Worm (Caenorhabditis elegans) whole organism, L2 larva: ENCODE measurements around the gene srx-50.

Experiments used
- F13H6.1 ChIP-seq: sonication (generic microtip); optimal IDR thresholded peaks from 2 replicates; lab custom pipeline; 2016; ENCODE audit warnings: missing genetic modification characterization, missing compliant biosample characterization
- Y55F3AM.14 ChIP-seq: fragments of 200-800 bp; sonication (Bioruptor generic); optimal IDR thresholded peaks from 2 replicates; lab custom pipeline; 2018; ENCODE audit warnings: mild to moderate bottlenecking, missing genetic modification characterization, missing compliant biosample characterization
- ZK546.5 ChIP-seq: sonication (generic microtip); optimal IDR thresholded peaks from 2 replicates; lab custom pipeline; 2017; ENCODE audit warnings: missing biosample characterization, missing genetic modification characterization
- alr-1 ChIP-seq: fragments of 150-350 bp; optimal IDR thresholded peaks from 2 replicates; lab custom pipeline; 2014; ENCODE audit warnings: missing biosample characterization, missing genetic modification characterization
- ceh-82 ChIP-seq: fragments of 150-350 bp; optimal IDR thresholded peaks from 2 replicates; lab custom pipeline; 2014; ENCODE audit warnings: missing biosample characterization, missing genetic modification characterization
- dmd-4 ChIP-seq: sonication (generic microtip); optimal IDR thresholded peaks from 2 replicates; lab custom pipeline; 2017; ENCODE audit warnings: missing biosample characterization, missing genetic modification characterization
- egl-27 ChIP-seq: sonication (generic microtip); optimal IDR thresholded peaks from 3 replicates; lab custom pipeline; 2017; ENCODE audit warnings: missing biosample characterization, missing genetic modification reagents, missing genetic modification characterization
- elt-1 ChIP-seq: fragments of 150-350 bp; optimal IDR thresholded peaks from 2 replicates; lab custom pipeline; 2014; ENCODE audit warnings: missing biosample characterization, missing genetic modification characterization
- fos-1 ChIP-seq: fragments of 150-350 bp; optimal IDR thresholded peaks from 2 replicates; lab custom pipeline; 2014; ENCODE audit warnings: missing biosample characterization, missing genetic modification characterization
- gmeb-1 ChIP-seq: fragments of 150-350 bp; optimal IDR thresholded peaks from 2 replicates; lab custom pipeline; 2014; ENCODE audit warnings: missing biosample characterization, missing genetic modification characterization
- lin-11 ChIP-seq: fragments of 150-350 bp; sonication (generic microtip); optimal IDR thresholded peaks from 2 replicates; lab custom pipeline; 2014; ENCODE audit warnings: missing biosample characterization, missing genetic modification characterization, inconsistent platforms, mixed read lengths
- lin-13 ChIP-seq: fragments of 150-350 bp; optimal IDR thresholded peaks from 2 replicates; lab custom pipeline; 2014; ENCODE audit warnings: missing biosample characterization, missing genetic modification reagents, missing genetic modification characterization
- lin-39 ChIP-seq: fragments of 150-350 bp; optimal IDR thresholded peaks from 2 replicates; lab custom pipeline; 2014; ENCODE audit warnings: missing biosample characterization, missing genetic modification reagents, missing genetic modification characterization
- lsy-2 ChIP-seq, 2 experiments: fragments of 150-350 bp in 1 of 2; sonication (generic microtip) in 1 of 2; optimal IDR thresholded peaks; 2 replicates each; lab custom pipeline; 2014 to 2017; ENCODE audit warnings: missing biosample characterization in 2 of 2, missing genetic modification characterization in 2 of 2
- mab-5 ChIP-seq: fragments of 150-350 bp; optimal IDR thresholded peaks from 2 replicates; lab custom pipeline; 2014; ENCODE audit warnings: missing biosample characterization, missing genetic modification characterization
- mbf-1 ChIP-seq: sonication (generic microtip); optimal IDR thresholded peaks from 2 replicates; lab custom pipeline; 2017; ENCODE audit warnings: missing biosample characterization, missing genetic modification characterization
- mdl-1 ChIP-seq, 2 experiments: fragments of 150-350 bp in 1 of 2; sonication (generic microtip) in 1 of 2; optimal IDR thresholded peaks; 2 replicates each; lab custom pipeline; 2017; ENCODE audit warnings: missing biosample characterization in 2 of 2, missing genetic modification characterization in 2 of 2
- nhr-10 ChIP-seq: sonication (generic microtip); optimal IDR thresholded peaks from 2 replicates; lab custom pipeline; 2017; ENCODE audit warnings: missing biosample characterization, missing genetic modification characterization
- nhr-11 ChIP-seq: fragments of 150-350 bp; optimal IDR thresholded peaks from 2 replicates; lab custom pipeline; 2014; ENCODE audit warnings: missing biosample characterization, missing genetic modification characterization
- nhr-12 ChIP-seq: fragments of 150-350 bp; optimal IDR thresholded peaks from 2 replicates; lab custom pipeline; 2014; ENCODE audit warnings: missing biosample characterization, missing genetic modification characterization
- nhr-129 ChIP-seq: fragments of 150-350 bp; optimal IDR thresholded peaks from 2 replicates; lab custom pipeline; 2014; ENCODE audit warnings: missing biosample characterization, missing genetic modification characterization
- nhr-21 ChIP-seq: fragments of 150-350 bp; optimal IDR thresholded peaks from 2 replicates; lab custom pipeline; 2014; ENCODE audit warnings: missing biosample characterization, missing genetic modification characterization
- nhr-25 ChIP-seq: fragments of 150-350 bp; sonication (generic microtip); optimal IDR thresholded peaks from 3 replicates; lab custom pipeline; 2014; ENCODE audit warnings: missing biosample characterization, missing genetic modification characterization
- nhr-6 ChIP-seq: fragments of 150-350 bp; optimal IDR thresholded peaks from 2 replicates; lab custom pipeline; 2014; ENCODE audit warnings: missing biosample characterization, missing genetic modification characterization
- nhr-77 ChIP-seq: fragments of 150-350 bp; optimal IDR thresholded peaks from 2 replicates; lab custom pipeline; 2014; ENCODE audit warnings: missing biosample characterization, missing genetic modification characterization
- peb-1 ChIP-seq: fragments of 150-350 bp; optimal IDR thresholded peaks from 2 replicates; lab custom pipeline; 2014; ENCODE audit warnings: missing biosample characterization, missing genetic modification characterization
- sem-4 ChIP-seq: fragments of 150-350 bp; optimal IDR thresholded peaks from 2 replicates; lab custom pipeline; 2014; ENCODE audit warnings: missing biosample characterization, missing genetic modification reagents, missing genetic modification characterization
- skn-1 ChIP-seq: sonication (generic microtip); optimal IDR thresholded peaks from 2 replicates; lab custom pipeline; 2017; ENCODE audit warnings: missing biosample characterization, missing genetic modification characterization
- sma-3 ChIP-seq: sonication (generic microtip); optimal IDR thresholded peaks from 2 replicates; lab custom pipeline; 2016; ENCODE audit warnings: missing genetic modification reagents, missing genetic modification characterization, missing compliant biosample characterization
- sma-9 ChIP-seq, 2 experiments: fragments of 150-350 bp in 1 of 2; sonication (generic microtip) in 1 of 2; optimal IDR thresholded peaks; 2 replicates each; lab custom pipeline; 2014 to 2016; ENCODE audit warnings: missing genetic modification characterization in 2 of 2, mild to moderate bottlenecking in 1 of 2, missing biosample characterization in 1 of 2, missing compliant biosample characterization in 1 of 2, missing genetic modification reagents in 1 of 2, moderate library complexity in 1 of 2
- unc-39 ChIP-seq: fragments of 150-350 bp; optimal IDR thresholded peaks from 2 replicates; lab custom pipeline; 2014; ENCODE audit warnings: missing biosample characterization, missing genetic modification characterization
- unc-55 ChIP-seq: fragments of 150-350 bp; sonication (generic microtip); optimal IDR thresholded peaks from 3 replicates; lab custom pipeline; 2014; ENCODE audit warnings: missing biosample characterization, missing genetic modification reagents, missing genetic modification characterization
- unc-62 ChIP-seq: fragments of 150-350 bp; optimal IDR thresholded peaks from 2 replicates; lab custom pipeline; 2014; ENCODE audit warnings: missing biosample characterization, missing genetic modification reagents, missing genetic modification characterization
- zag-1 ChIP-seq: fragments of 150-350 bp; optimal IDR thresholded peaks from 2 replicates; lab custom pipeline; 2014; ENCODE audit warnings: missing biosample characterization, missing genetic modification characterization
- ztf-1 ChIP-seq: fragments of 200-800 bp; sonication (Bioruptor generic); conservative IDR thresholded peaks from 2 replicates; pipeline ENCODE4 v1.3.6; 2022; ENCODE audit warnings: missing genetic modification characterization, missing compliant biosample characterization
- ztf-11 ChIP-seq: sonication (generic microtip); optimal IDR thresholded peaks from 2 replicates; lab custom pipeline; 2017; ENCODE audit warnings: missing biosample characterization, missing genetic modification characterization
- ztf-4 ChIP-seq: fragments of 150-350 bp; optimal IDR thresholded peaks from 2 replicates; lab custom pipeline; 2014; ENCODE audit warnings: missing biosample characterization, missing genetic modification characterization

srx-50 gene

DNA sequence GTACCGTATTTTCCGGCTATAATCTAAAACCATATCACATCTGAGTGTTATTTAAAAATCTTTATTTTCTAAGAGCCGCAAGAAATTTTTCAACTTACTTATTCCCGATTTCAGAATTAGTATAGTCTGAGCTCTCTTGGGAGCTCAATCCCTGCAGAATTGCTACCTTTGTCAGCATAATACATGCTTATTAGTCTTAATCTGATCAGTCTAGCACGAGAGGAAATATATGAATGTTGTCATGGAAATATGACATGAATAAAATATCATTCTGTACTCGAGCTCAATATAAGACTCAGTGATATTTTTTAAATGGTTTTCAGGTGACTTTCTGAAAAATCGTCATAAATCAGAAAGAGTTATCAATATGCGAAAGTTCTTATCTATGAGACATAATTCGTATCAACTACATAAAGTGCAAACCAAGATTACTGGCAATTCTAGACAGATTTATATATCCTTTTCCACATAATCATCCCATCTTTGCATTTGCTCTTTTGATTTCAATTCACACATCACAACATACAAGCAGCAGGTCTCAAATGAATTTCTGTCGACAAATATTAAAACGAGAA, 12.3 kb upstream of the srx-50 start:
- TF ChIP-seq skn-1 (tag; lab: Kevin White, UChicago) (peak; percentile 70), ztf-4 (tag; lab: Kevin White, UChicago) (no peak), nhr-6 (tag; lab: Kevin White, UChicago) (no peak), nhr-25 (no peak), lin-13 (GFP tag; lab: Kevin White, UChicago) (no peak), peb-1 (tag; lab: Kevin White, UChicago) (no peak), lsy-2 (tag; optimal IDR thresholded peaks at IDR 0.05; lab: Kevin White, UChicago) (peak in 1 of 2 experiments; percentile 46), ceh-82 (no peak), elt-1 (tag; lab: Kevin White, UChicago) (no peak), F13H6.1 (no peak), Y55F3AM.14 (GFP tag; lab: Kevin White, UChicago) (no peak), ZK546.5 (tag; lab: Kevin White, UChicago) (no peak), ztf-1 (GFP tag; lab: Robert Waterston, UW) (no peak), unc-62 (GFP tag; lab: Kevin White, UChicago) (no peak), nhr-21 (tag; lab: Kevin White, UChicago) (no peak), nhr-129 (tag; lab: Kevin White, UChicago) (no peak), unc-55 (GFP tag; lab: Kevin White, UChicago) (no peak), alr-1 (no peak), nhr-11 (tag; lab: Kevin White, UChicago) (no peak), mab-5 (tag; lab: Kevin White, UChicago) (no peak), nhr-77 (tag; lab: Kevin White, UChicago) (no peak), ztf-11 (tag; lab: Kevin White, UChicago) (no peak), gmeb-1 (tag; lab: Kevin White, UChicago) (no peak), mbf-1 (tag; lab: Kevin White, UChicago) (no peak), fos-1 (tag; lab: Kevin White, UChicago) (peak; percentile 60), sma-9 (GFP tag; optimal IDR thresholded peaks at IDR 0.05; lab: Kevin White, UChicago) (peak; percentile 22), sma-9 (tag; optimal IDR thresholded peaks at IDR 0.05; lab: Kevin White, UChicago) (no peak), zag-1 (tag; lab: Kevin White, UChicago) (no peak), lin-39 (tag; lab: Kevin White, UChicago) (no peak), nhr-10 (no peak)

DNA sequence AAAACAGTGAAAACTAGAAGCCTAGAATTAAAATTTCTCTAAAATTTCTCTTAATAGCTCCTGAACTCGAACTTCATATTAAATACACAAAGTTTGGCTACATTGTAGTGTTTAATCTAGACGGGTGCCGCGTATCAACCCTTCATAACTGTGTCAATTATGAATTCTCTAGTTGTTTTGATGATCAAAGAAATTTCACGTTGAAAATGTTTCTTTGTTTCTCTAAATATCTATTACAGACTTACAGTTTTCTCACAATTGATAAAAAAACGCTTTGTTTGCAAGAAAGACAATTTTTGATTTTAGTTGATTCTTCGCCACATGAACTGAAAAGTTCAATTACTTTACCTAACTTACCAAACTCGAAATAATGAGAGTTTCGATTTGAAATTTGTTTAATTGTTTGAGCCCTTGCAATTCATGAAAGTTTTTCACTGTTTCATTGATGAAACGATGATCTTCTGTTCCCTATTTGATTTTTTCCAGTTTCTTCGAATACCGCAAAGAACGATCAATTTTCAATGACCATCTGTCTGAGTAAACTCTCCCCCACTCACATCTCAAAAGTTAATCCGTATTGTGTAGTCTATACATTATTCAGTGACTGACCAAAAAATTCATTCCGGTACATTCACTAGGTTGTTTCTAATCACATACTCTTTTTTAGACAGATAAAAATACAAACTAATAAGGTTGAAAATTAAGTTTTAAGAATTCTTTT, 11.0 kb upstream of the srx-50 start:
- TF ChIP-seq lin-11 (no peak), lsy-2 (tag; optimal IDR thresholded peaks at IDR 0.05; lab: Kevin White, UChicago) (peak in 1 of 2 experiments; percentile 43), nhr-129 (tag; lab: Kevin White, UChicago) (peak; percentile 27), sma-3 (no peak), fos-1 (tag; lab: Kevin White, UChicago) (peak; percentile 10), sma-9 (GFP tag; optimal IDR thresholded peaks at IDR 0.05; lab: Kevin White, UChicago) (peak; percentile 40), sma-9 (tag; optimal IDR thresholded peaks at IDR 0.05; lab: Kevin White, UChicago) (no peak), ztf-4 (tag; lab: Kevin White, UChicago) (no peak), mdl-1 (tag; optimal IDR thresholded peaks at IDR 0.05; lab: Kevin White, UChicago) (no peak), nhr-21 (tag; lab: Kevin White, UChicago) (peak; percentile 27), nhr-11 (tag; lab: Kevin White, UChicago) (no peak), nhr-12 (tag; lab: Kevin White, UChicago) (no peak), unc-39 (tag; lab: Kevin White, UChicago) (no peak), egl-27 (tag; lab: Kevin White, UChicago) (no peak), sem-4 (no peak), gmeb-1 (tag; lab: Kevin White, UChicago) (no peak), dmd-4 (tag; lab: Kevin White, UChicago) (no peak), ceh-82 (no peak), ZK546.5 (tag; lab: Kevin White, UChicago) (no peak), F13H6.1 (no peak), mab-5 (tag; lab: Kevin White, UChicago) (no peak), lin-13 (GFP tag; lab: Kevin White, UChicago) (no peak), nhr-6 (tag; lab: Kevin White, UChicago) (peak; percentile 19), Y55F3AM.14 (GFP tag; lab: Kevin White, UChicago) (no peak)
